Worm (Caenorhabditis elegans): Measurements from ENCODE around the gene rnf-121.

- no peak for TF ChIP-seq rnt-1 (tag; optimal IDR thresholded peaks at IDR 0.05)
- no peak for TF ChIP-seq syd-9 (tag; optimal IDR thresholded peaks at IDR 0.05)
- TF ChIP-seq ceh-24 (tag; optimal IDR thresholded peaks at IDR 0.05), result no peak
- TF ChIP-seq C08G9.2 (tag; optimal IDR thresholded peaks at IDR 0.05), result no peak
- no peak for TF ChIP-seq unc-86 (tag; optimal IDR thresholded peaks at IDR 0.05)
- TF ChIP-seq pha-4 (tag; optimal IDR thresholded peaks at IDR 0.05), result no peak
- TF ChIP-seq dve-1 (tag; optimal IDR thresholded peaks at IDR 0.05), result no peak
- no peak for TF ChIP-seq ceh-9 (tag; optimal IDR thresholded peaks at IDR 0.05)
- TF ChIP-seq ama-1 (optimal IDR thresholded peaks at IDR 0.05), result peak; percentile 82
- TF ChIP-seq fkh-10 (GFP tag; optimal IDR thresholded peaks at IDR 0.05), result no peak
- no peak for TF ChIP-seq unc-55 (GFP tag; optimal IDR thresholded peaks at IDR 0.05)
- TF ChIP-seq F13H6.1 (tag; optimal IDR thresholded peaks at IDR 0.05), result no peak
- TF ChIP-seq unc-3 (GFP tag; conservative IDR thresholded peaks at IDR 0.05), result no peak
- no peak for TF ChIP-seq unc-3 (tag; optimal IDR thresholded peaks at IDR 0.05)
Observed at ce11 chrIII:4195306-4196008, 24.7 kb upstream of the rnf-121 start.
